Fruit fly (Drosophila melanogaster) whole organism, embryonic: ENCODE measurements around the gene rempA.

Source experiments
- CG11560 ChIP-seq: fragments of 200-800 bp; sonication (Bioruptor generic); IDR thresholded peaks from 3 replicates; pipeline ENCODE4 v1.3.6; 2022; ENCODE audit warnings: missing biosample characterization, missing genetic modification characterization
- CG1233 ChIP-seq: fragments of 200-800 bp; sonication (Bioruptor generic); optimal IDR thresholded peaks from 4 replicates; lab custom pipeline; 2018; ENCODE audit warnings: missing biosample characterization, mild to moderate bottlenecking, missing genetic modification characterization
- CG15479 ChIP-seq: fragments of 200-800 bp; sonication (Bioruptor generic); optimal IDR thresholded peaks from 3 replicates; lab custom pipeline; 2019; ENCODE audit warnings: missing biosample characterization, mild to moderate bottlenecking, missing genetic modification characterization, moderate library complexity
- CG1832 ChIP-seq: fragments of 200-800 bp; sonication (Bioruptor generic); optimal IDR thresholded peaks from 2 replicates; lab custom pipeline; 2017; ENCODE audit warnings: missing biosample characterization, mild to moderate bottlenecking, missing genetic modification characterization, inconsistent platforms
- CG31365 ChIP-seq: fragments of 200-800 bp; sonication (Bioruptor generic); optimal IDR thresholded peaks from 2 replicates; lab custom pipeline; 2018; ENCODE audit warnings: missing biosample characterization, mild to moderate bottlenecking, missing genetic modification characterization
- CG8089 ChIP-seq: fragments of 200-800 bp; sonication (Bioruptor generic); optimal IDR thresholded peaks from 3 replicates; lab custom pipeline; 2016; ENCODE audit warnings: missing biosample characterization, missing genetic modification characterization
- CoRest ChIP-seq: fragments of 200-800 bp; sonication (Bioruptor generic); optimal IDR thresholded peaks from 3 replicates; lab custom pipeline; 2018; ENCODE audit warnings: missing biosample characterization, mild to moderate bottlenecking, missing genetic modification characterization, moderate library complexity
- D ChIP-seq, 2 experiments: fragments of 200-800 bp in 1 of 2; fragments of >200 bp in 1 of 2; sonication (Bioruptor generic) in 1 of 2; optimal IDR thresholded peaks; 2 replicates in 1 of 2; 3 replicates in 1 of 2; lab custom pipeline; 2017; ENCODE audit warnings: mild to moderate bottlenecking in 1 of 2, missing biosample characterization in 1 of 2, missing genetic modification characterization in 1 of 2, missing genetic modification reagents in 1 of 2
- Dll ChIP-seq: fragments of 200-800 bp; sonication (Bioruptor generic); IDR thresholded peaks from 4 replicates; pipeline ENCODE4 v1.3.6; 2022; ENCODE audit warnings: missing biosample characterization, missing genetic modification characterization; ENCODE audit not compliant: partially characterized antibody
- Doc3 ChIP-seq: fragments of 200-800 bp; sonication (Bioruptor generic); IDR thresholded peaks from 3 replicates; pipeline ENCODE4 v1.3.6; 2022; ENCODE audit warnings: missing biosample characterization, missing genetic modification characterization; ENCODE audit not compliant: partially characterized antibody
- Ets65A ChIP-seq: fragments of 200-800 bp; sonication (Bioruptor generic); peaks from one replicate; lab custom pipeline; 2016; ENCODE audit warnings: missing biosample characterization, missing genetic modification characterization
- Hmx ChIP-seq: fragments of 200-800 bp; sonication (Bioruptor generic); optimal IDR thresholded peaks from 2 replicates; lab custom pipeline; 2016; ENCODE audit warnings: missing biosample characterization, missing genetic modification characterization
- NFAT ChIP-seq: fragments of 200-800 bp; sonication (Bioruptor generic); IDR thresholded peaks from 2 replicates; pipeline ENCODE4 v1.3.6; 2022; ENCODE audit warnings: missing biosample characterization, missing genetic modification characterization
- Nf-YA ChIP-seq: fragments of 200-800 bp; sonication (Bioruptor generic); IDR thresholded peaks from 2 replicates; pipeline ENCODE4 v1.3.6; 2022; ENCODE audit warnings: missing biosample characterization, missing genetic modification characterization
- Nf-YB ChIP-seq: fragments of 200-800 bp; sonication (Bioruptor generic); optimal IDR thresholded peaks from 3 replicates; lab custom pipeline; 2019; ENCODE audit warnings: missing biosample characterization, mild to moderate bottlenecking, missing genetic modification characterization, moderate library complexity
- Nf-YC ChIP-seq: fragments of 200-800 bp; optimal IDR thresholded peaks from 3 replicates; lab custom pipeline; 2019; ENCODE audit warnings: missing biosample characterization, mild to moderate bottlenecking, missing genetic modification characterization, moderate library complexity
- Trl ChIP-seq, 3 experiments: fragments of >200 bp in 2 of 3; fragments of 200-800 bp in 1 of 3; sonication (Bioruptor generic) in 1 of 3; optimal IDR thresholded peaks; 2 replicates in 1 of 3; 3 replicates in 2 of 3; lab custom pipeline; 2016 to 2017; ENCODE audit warnings: missing biosample characterization in 1 of 3, missing genetic modification characterization in 1 of 3
- ac ChIP-seq: fragments of 200-800 bp; sonication (Bioruptor generic); optimal IDR thresholded peaks from 3 replicates; lab custom pipeline; 2017; ENCODE audit warnings: missing biosample characterization, mild to moderate bottlenecking, missing genetic modification characterization
- cad ChIP-seq: fragments of >200 bp; optimal IDR thresholded peaks from 2 replicates; lab custom pipeline; 2017; ENCODE audit warnings: missing biosample characterization, missing genetic modification characterization
- chinmo ChIP-seq: fragments of 200-800 bp; sonication (Bioruptor generic); IDR thresholded peaks from 4 replicates; pipeline ENCODE4 v1.3.6; 2022; ENCODE audit warnings: missing biosample characterization, missing genetic modification characterization; ENCODE audit not compliant: partially characterized antibody
- crol ChIP-seq: fragments of 200-800 bp; sonication (Bioruptor generic); IDR thresholded peaks from 2 replicates; pipeline ENCODE4 v1.3.6; 2022; ENCODE audit warnings: missing biosample characterization, missing genetic modification characterization
- dmrt99B ChIP-seq: fragments of 200-800 bp; sonication (Bioruptor generic); optimal IDR thresholded peaks from 2 replicates; lab custom pipeline; 2018; ENCODE audit warnings: missing biosample characterization, mild to moderate bottlenecking, missing genetic modification characterization, moderate library complexity
- eve ChIP-seq, 2 experiments: fragments of >200 bp; optimal IDR thresholded peaks; 2 replicates each; lab custom pipeline; 2017; ENCODE audit warnings: missing biosample characterization in 2 of 2, missing genetic modification characterization in 2 of 2
- ewg ChIP-seq: fragments of 200-800 bp; sonication (Bioruptor generic); optimal IDR thresholded peaks from 3 replicates; lab custom pipeline; 2017; ENCODE audit warnings: mild to moderate bottlenecking, missing biosample characterization, missing genetic modification reagents, missing genetic modification characterization
- fd96Cb ChIP-seq: fragments of 200-800 bp; sonication (Bioruptor generic); optimal IDR thresholded peaks from 2 replicates; lab custom pipeline; 2018; ENCODE audit warnings: missing biosample characterization, mild to moderate bottlenecking, missing genetic modification characterization, moderate library complexity
- gsb-n ChIP-seq: fragments of 200-800 bp; sonication (Bioruptor generic); optimal IDR thresholded peaks from 3 replicates; lab custom pipeline; 2018; ENCODE audit warnings: missing biosample characterization, mild to moderate bottlenecking, missing genetic modification characterization
- hbn ChIP-seq: fragments of 200-800 bp; sonication (Bioruptor generic); IDR thresholded peaks from 2 replicates; pipeline ENCODE4 v1.3.6; 2022; ENCODE audit warnings: missing biosample characterization, missing genetic modification characterization; ENCODE audit not compliant: partially characterized antibody
- ind ChIP-seq: fragments of 200-800 bp; sonication (Bioruptor generic); optimal IDR thresholded peaks from 3 replicates; lab custom pipeline; 2016; ENCODE audit warnings: missing biosample characterization, missing genetic modification characterization
- kni ChIP-seq: fragments of 200-800 bp; sonication (Bioruptor generic); optimal IDR thresholded peaks from 3 replicates; lab custom pipeline; 2017; ENCODE audit warnings: mild to moderate bottlenecking, missing biosample characterization, missing genetic modification reagents, missing genetic modification characterization
- phol ChIP-seq: fragments of 200-800 bp; sonication (Bioruptor generic); optimal IDR thresholded peaks from 3 replicates; lab custom pipeline; 2018; ENCODE audit warnings: missing biosample characterization, mild to moderate bottlenecking, missing genetic modification characterization, moderate library complexity
- row ChIP-seq: fragments of 200-800 bp; sonication (Bioruptor generic); IDR thresholded peaks from 3 replicates; pipeline ENCODE4 v1.3.6; 2022; ENCODE audit warnings: missing biosample characterization, missing genetic modification characterization
- sens ChIP-seq: fragments of 200-800 bp; sonication (Bioruptor generic); peaks from one replicate; lab custom pipeline; 2016; ENCODE audit warnings: missing biosample characterization, missing genetic modification characterization
- seq ChIP-seq: fragments of 200-800 bp; sonication (Bioruptor generic); IDR thresholded peaks from 2 replicates; pipeline ENCODE4 v1.3.6; 2022; ENCODE audit warnings: missing biosample characterization, missing genetic modification characterization
- tll ChIP-seq, 2 experiments: fragments of 200-800 bp in 1 of 2; fragments of >200 bp in 1 of 2; sonication (Bioruptor generic) in 1 of 2; optimal IDR thresholded peaks; 2 replicates each; lab custom pipeline; 2017 to 2019; ENCODE audit warnings: missing biosample characterization in 2 of 2, missing genetic modification characterization in 2 of 2, mild to moderate bottlenecking in 1 of 2, moderate library complexity in 1 of 2
- twi ChIP-seq: fragments of 200-800 bp; optimal IDR thresholded peaks from 2 replicates; lab custom pipeline; 2019; ENCODE audit warnings: missing biosample characterization, mild to moderate bottlenecking, missing genetic modification characterization, moderate library complexity
- yki ChIP-seq: fragments of >200 bp; optimal IDR thresholded peaks from 3 replicates; lab custom pipeline; 2018
- zfh1 ChIP-seq: fragments of 200-800 bp; sonication (Bioruptor generic); IDR thresholded peaks from 3 replicates; pipeline ENCODE4 v1.3.6; 2022; ENCODE audit warnings: missing biosample characterization, missing genetic modification characterization

rempA gene

dm6 chr2L:602439-602879 lies 42.3 kb upstream of the rempA start, which contains the start of gene CG13689 (continued):
- TF ChIP-seq Nf-YC (tag; lab: Kevin White, UChicago) (no peak), Hmx (GFP tag; lab: Kevin White, UChicago) (peak; percentile 38), NFAT (GFP tag; lab: Robert Waterston, UW) (peak; percentile 83), dmrt99B (tag; lab: Kevin White, UChicago) (no peak), seq (GFP tag; lab: Robert Waterston, UW) (no peak)

- no peak for TF ChIP-seq CG11560 (tag; lab: Robert Waterston, UW)
- TF ChIP-seq tll (GFP tag; optimal IDR thresholded peaks at IDR 0.05; lab: Kevin White, UChicago): peak in 1 of 2 experiments; percentile 94
These were observed 41.7 kb upstream of the rempA start for dm6 chr2L:601848-602247.

dm6 chr2L:597771-598170 lies 37.7 kb upstream of the rempA start:
- TF ChIP-seq CG1832 (GFP tag; lab: Kevin White, UChicago): peak; percentile 38
- peak; percentile 47 for TF ChIP-seq CG15479 (GFP tag; lab: Kevin White, UChicago)
- TF ChIP-seq D (optimal IDR thresholded peaks at IDR 0.05; lab: Kevin White, UChicago): peak; percentile 63
- TF ChIP-seq D (GFP tag; optimal IDR thresholded peaks at IDR 0.05; lab: Kevin White, UChicago): no peak
- TF ChIP-seq fd96Cb (tag; lab: Kevin White, UChicago): no peak
- TF ChIP-seq CG1233 (GFP tag; lab: Kevin White, UChicago): no peak
- peak; percentile 22 for TF ChIP-seq gsb-n (tag; lab: Kevin White, UChicago)
- TF ChIP-seq row (GFP tag; lab: Robert Waterston, UW): no peak
- TF ChIP-seq ac (GFP tag; lab: Kevin White, UChicago): peak; percentile 11
- peak; percentile 59 for TF ChIP-seq Nf-YB (GFP tag; lab: Kevin White, UChicago)
- TF ChIP-seq zfh1 (GFP tag; lab: Robert Waterston, UW): 0 out of 3 replicates have a peak, but pooled peaks have one; percentile 20
- TF ChIP-seq Ets65A (GFP tag; lab: Kevin White, UChicago): peak; percentile 81
- TF ChIP-seq cad (GFP tag; lab: Kevin White, UChicago): peak; percentile 69

dm6 chr2L:594635-595384 lies 34.7 kb upstream of the rempA start, which contains the start of gene Gsc:
Gene Gsc (minus strand): TSS chr2L:594685.
- TF ChIP-seq twi (tag; lab: Kevin White, UChicago): peak; percentile 34
- TF ChIP-seq yki (lab: Kevin White, UChicago): peak; percentile 63
- peak; percentile 24 for TF ChIP-seq crol
- peak; percentile 48 for TF ChIP-seq ewg (GFP tag; lab: Kevin White, UChicago)
- no peak for TF ChIP-seq CG11560 (tag; lab: Robert Waterston, UW)
- peak; percentile 32 for TF ChIP-seq CoRest
- 0 out of 3 replicates have a peak, but pooled peaks have one; percentile 14 for TF ChIP-seq Doc3 (GFP tag; lab: Robert Waterston, UW)
- peak; percentile 48 for TF ChIP-seq kni (GFP tag; lab: Kevin White, UChicago)
- peak; percentile 48; the same call in 1 of the 4 replicates for TF ChIP-seq Dll (GFP tag; lab: Robert Waterston, UW)
- TF ChIP-seq ind (GFP tag; lab: Kevin White, UChicago): no peak
- peak; percentile 27 for TF ChIP-seq sens
- 0 out of 4 replicates have a peak, but pooled peaks have one; percentile 28 for TF ChIP-seq chinmo
- peak; percentile 99 for TF ChIP-seq Nf-YB (GFP tag; lab: Kevin White, UChicago)
- peak; percentile 93 for TF ChIP-seq CG1832 (GFP tag; lab: Kevin White, UChicago)
- TF ChIP-seq Nf-YA: peak; percentile 70
- TF ChIP-seq CG31365: no peak
- TF ChIP-seq D (optimal IDR thresholded peaks at IDR 0.05; lab: Kevin White, UChicago): peak; percentile 12
- no peak for TF ChIP-seq D (GFP tag; optimal IDR thresholded peaks at IDR 0.05; lab: Kevin White, UChicago)
- peak; percentile 98 for TF ChIP-seq Nf-YC (tag; lab: Kevin White, UChicago)
- TF ChIP-seq Trl (optimal IDR thresholded peaks at IDR 0.05; lab: Kevin White, UChicago): peak; percentile 78 to 97
- no peak for TF ChIP-seq Trl (GFP tag; optimal IDR thresholded peaks at IDR 0.05; lab: Kevin White, UChicago)
- no peak for TF ChIP-seq eve (GFP tag; optimal IDR thresholded peaks at IDR 0.05; lab: Kevin White, UChicago)
- peak; percentile 84 for TF ChIP-seq phol (tag; lab: Kevin White, UChicago)
- peak; percentile 87 for TF ChIP-seq Ets65A (GFP tag; lab: Kevin White, UChicago)
- 0 out of 2 replicates have a peak, but pooled peaks have one; percentile 17 for TF ChIP-seq hbn (GFP tag; lab: Robert Waterston, UW)
- TF ChIP-seq CG8089 (GFP tag; lab: Kevin White, UChicago): no peak
- TF ChIP-seq seq (GFP tag; lab: Robert Waterston, UW): peak; percentile 82
- TF ChIP-seq, all 482 proteins: peak for 20
